Fruit fly (Drosophila melanogaster) whole organism, prepupa: ENCODE results near the gene fit.

Experiments used
- CG34406 ChIP-seq: fragments of 200-800 bp; sonication (Bioruptor generic); optimal IDR thresholded peaks from 3 replicates; lab custom pipeline; 2016; ENCODE audit warnings: missing biosample characterization, missing genetic modification characterization
- CG9139 ChIP-seq: fragments of 200-800 bp; sonication (Bioruptor generic); optimal IDR thresholded peaks from 3 replicates; lab custom pipeline; 2017; ENCODE audit warnings: missing biosample characterization, mild to moderate bottlenecking, missing genetic modification characterization
- Hr4 ChIP-seq: fragments of 200-800 bp; sonication (Bioruptor generic); optimal IDR thresholded peaks from 3 replicates; lab custom pipeline; 2016; ENCODE audit warnings: missing biosample characterization, missing genetic modification characterization
- Lpt ChIP-seq: fragments of 200-800 bp; sonication (Bioruptor generic); optimal IDR thresholded peaks from 3 replicates; lab custom pipeline; 2016; ENCODE audit warnings: missing biosample characterization, missing genetic modification characterization
- acj6 ChIP-seq: fragments of 200-800 bp; sonication (Bioruptor generic); optimal IDR thresholded peaks from 3 replicates; lab custom pipeline; 2016; ENCODE audit warnings: missing biosample characterization, missing genetic modification characterization
- dsx ChIP-seq: fragments of 200-800 bp; optimal IDR thresholded peaks from 3 replicates; lab custom pipeline; 2019; ENCODE audit warnings: missing biosample characterization, mild to moderate bottlenecking, missing genetic modification characterization, moderate library complexity; ENCODE audit not compliant: poor library complexity, severe bottlenecking
- eg ChIP-seq: fragments of 200-800 bp; sonication (Bioruptor generic); IDR thresholded peaks from 3 replicates; pipeline ENCODE4 v1.3.6; 2022; ENCODE audit warnings: missing biosample characterization, missing genetic modification characterization
- topi ChIP-seq: fragments of 200-800 bp; sonication (Bioruptor generic); optimal IDR thresholded peaks from 3 replicates; lab custom pipeline; 2016; ENCODE audit warnings: missing biosample characterization, missing genetic modification characterization

- TF ChIP-seq dsx (GFP tag; lab: Kevin White, UChicago) (no peak), Hr4 (GFP tag; lab: Kevin White, UChicago) (no peak), acj6 (no peak), eg (GFP tag; lab: Robert Waterston, UW) (no peak), CG34406 (GFP tag; lab: Kevin White, UChicago) (no peak), topi (no peak), Lpt (GFP tag; lab: Kevin White, UChicago) (no peak), CG9139 (no peak)
Observed at dm6 chr3R:21878473-21878872, 5.8 kb downstream of the fit start, which contains the start of gene CG34148.
